Worm (Caenorhabditis elegans): ENCODE results near the gene lipl-5.

The lipl-5 gene

DNA sequence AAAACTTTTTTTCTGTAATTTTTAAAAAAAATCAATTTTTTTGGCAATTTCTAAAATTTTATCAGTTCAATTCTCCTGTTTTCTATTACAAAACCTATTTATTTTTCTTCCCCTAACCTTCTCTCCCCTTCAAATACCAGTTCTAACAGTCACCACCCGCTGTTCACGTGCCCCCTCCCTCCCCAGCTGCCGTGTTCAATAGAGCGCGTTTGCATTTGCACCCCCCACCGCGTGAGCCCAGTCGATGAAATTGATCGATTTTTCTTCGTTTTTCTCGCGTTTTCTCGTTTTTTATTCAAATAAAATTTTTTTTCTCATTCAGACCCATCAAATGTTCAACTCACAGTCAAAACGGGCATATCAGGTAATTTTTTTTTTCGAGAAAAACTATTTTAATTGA is 36.5 kb upstream of the lipl-5 start, which contains the start of gene atg-9 (continued):
- TF ChIP-seq fkh-10 (GFP tag; optimal IDR thresholded peaks at IDR 0.05) (no peak), ces-1 (GFP tag; optimal IDR thresholded peaks at IDR 0.05) (no peak), lin-15B (tag; optimal IDR thresholded peaks at IDR 0.05) (peak; percentile 34), mab-9 (GFP tag; IDR thresholded peaks at IDR 0.05) (0 out of 2 replicates have a peak, but pooled peaks have one; percentile 16), lir-3 (tag; optimal IDR thresholded peaks at IDR 0.05; ENCODE audit: poor library complexity) (no peak), elt-3 (tag; optimal IDR thresholded peaks at IDR 0.05) (peak in 3 of 6 experiments; percentile 47 to 70 (median 64)), blmp-1 (tag; optimal IDR thresholded peaks at IDR 0.05) (peak; percentile 72), lin-13 (GFP tag; optimal IDR thresholded peaks at IDR 0.05) (peak; percentile 80), F16B12.6 (tag; optimal IDR thresholded peaks at IDR 0.05) (peak; percentile 36), snpc-4 (tag; optimal IDR thresholded peaks at IDR 0.05) (peak; percentile 44), elt-2 (tag; optimal IDR thresholded peaks at IDR 0.05) (peak; percentile 36), mef-2 (tag; optimal IDR thresholded peaks at IDR 0.05) (no peak), nhr-11 (tag; optimal IDR thresholded peaks at IDR 0.05) (no peak), dsc-1 (tag; optimal IDR thresholded peaks at IDR 0.05) (peak; percentile 33), efl-1 (optimal IDR thresholded peaks at IDR 0.05) (peak; percentile 65 to 71), efl-1 (GFP tag; optimal IDR thresholded peaks at IDR 0.05 in 1 of 2) (peak; percentile 68 to 96), unc-86 (tag; optimal IDR thresholded peaks at IDR 0.05) (peak; percentile 3), ceh-8 (GFP tag; optimal IDR thresholded peaks at IDR 0.05) (peak; percentile 3), Y116A8C.19 (tag; optimal IDR thresholded peaks at IDR 0.05; ENCODE audit: borderline replicate concordance) (no peak), sup-37 (GFP tag; optimal IDR thresholded peaks at IDR 0.05) (no peak), C16A3.4 (tag; optimal IDR thresholded peaks at IDR 0.05) (peak; percentile 88), efl-3 (GFP tag; optimal IDR thresholded peaks at IDR 0.05) (no peak), zip-4 (GFP tag; optimal IDR thresholded peaks at IDR 0.05) (no peak), hlh-17 (GFP tag; optimal IDR thresholded peaks at IDR 0.05; ENCODE audit: borderline replicate concordance) (no peak), vab-15 (tag; optimal IDR thresholded peaks at IDR 0.05) (peak; percentile 69), unc-30 (tag; optimal IDR thresholded peaks at IDR 0.05) (no peak), ceh-63 (GFP tag; optimal IDR thresholded peaks at IDR 0.05) (no peak), nhr-85 (tag) (peak; percentile 89), isw-1 (GFP tag; IDR thresholded peaks at IDR 0.05) (peak; percentile 31; the same call in 1 of the 2 replicates), rnt-1 (tag; optimal IDR thresholded peaks at IDR 0.05) (peak; percentile 61), xbp-1 (tag; optimal IDR thresholded peaks at IDR 0.05) (peak; percentile 40)

DNA sequence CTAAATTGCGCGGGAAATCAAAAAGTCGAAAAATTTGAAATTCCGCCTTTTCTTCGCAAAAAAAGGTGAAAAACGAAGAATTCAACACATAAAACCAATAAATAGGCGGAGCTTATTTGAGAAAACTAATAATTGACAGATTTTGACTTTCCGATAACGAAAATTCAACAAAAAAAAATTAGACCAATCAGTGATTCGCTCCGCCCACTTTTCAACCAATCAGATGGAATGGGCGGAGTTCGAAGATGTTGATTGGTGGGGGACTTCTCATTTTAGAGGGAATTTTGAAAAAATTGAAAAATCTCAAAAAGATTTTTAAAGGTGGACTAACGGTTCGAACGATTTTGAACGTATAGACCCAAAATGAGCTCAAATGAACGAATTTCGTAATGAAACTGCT is 34.7 kb upstream of the lipl-5 start:
- TF ChIP-seq tlp-1 (tag; optimal IDR thresholded peaks at IDR 0.05) (no peak), lin-13 (GFP tag; optimal IDR thresholded peaks at IDR 0.05) (no peak), skn-1 (tag; optimal IDR thresholded peaks at IDR 0.05) (no peak), nhr-237 (tag; optimal IDR thresholded peaks at IDR 0.05) (no peak), nhr-71 (tag; optimal IDR thresholded peaks at IDR 0.05) (no peak), Y116A8C.19 (tag; optimal IDR thresholded peaks at IDR 0.05; ENCODE audit: borderline replicate concordance) (no peak), ceh-82 (tag; optimal IDR thresholded peaks at IDR 0.05) (no peak), C04F5.9 (tag; optimal IDR thresholded peaks at IDR 0.05) (no peak), ets-5 (GFP tag; IDR thresholded peaks at IDR 0.05) (no peak), lin-35 (GFP tag; optimal IDR thresholded peaks at IDR 0.05) (no peak), grh-1 (GFP tag; IDR thresholded peaks at IDR 0.05) (no peak), zag-1 (tag; optimal IDR thresholded peaks at IDR 0.05) (no peak), dpl-1 (GFP tag; optimal IDR thresholded peaks at IDR 0.05) (no peak), unc-130 (tag; optimal IDR thresholded peaks at IDR 0.05) (no peak), nhr-19 (GFP tag; conservative IDR thresholded peaks at IDR 0.05) (no peak)

Data from whole organism, L1 larva.